Fruit fly (Drosophila melanogaster): ENCODE measurements around the gene smg.
A peak's percentile ranks its signal among the peaks of the same experiment; 100 is the strongest.

Gene smg

dm6 chr3L:9027122-9027696 lies 29.4 kb upstream of the smg start:
- TF ChIP-seq ovo (GFP tag; optimal IDR thresholded peaks at IDR 0.05) (no peak), pad (GFP tag; optimal IDR thresholded peaks at IDR 0.05) (no peak), CG12768 (GFP tag; optimal IDR thresholded peaks at IDR 0.05) (no peak), toe (GFP tag; optimal IDR thresholded peaks at IDR 0.05) (no peak), CG11617 (GFP tag; optimal IDR thresholded peaks at IDR 0.05) (no peak), tj (GFP tag; optimal IDR thresholded peaks at IDR 0.05) (no peak), CG7045 (GFP tag; optimal IDR thresholded peaks at IDR 0.05) (no peak), CG1620 (GFP tag; optimal IDR thresholded peaks at IDR 0.05) (no peak), CG5204 (GFP tag; optimal IDR thresholded peaks at IDR 0.05) (no peak), CG14711 (tag; optimal IDR thresholded peaks at IDR 0.05) (no peak), cic (GFP tag; optimal IDR thresholded peaks at IDR 0.05) (no peak), CG7101 (tag; optimal IDR thresholded peaks at IDR 0.05) (no peak), Hr96 (GFP tag; optimal IDR thresholded peaks at IDR 0.05) (no peak), CG33017 (tag; optimal IDR thresholded peaks at IDR 0.05) (no peak), Mnt (GFP tag; optimal IDR thresholded peaks at IDR 0.05) (no peak), kay (GFP tag; ENCODE audit: borderline replicate concordance) (no peak)

- TF ChIP-seq Mnt (GFP tag; optimal IDR thresholded peaks at IDR 0.05) (no peak), CG5204 (GFP tag; optimal IDR thresholded peaks at IDR 0.05) (no peak), CG7045 (GFP tag; optimal IDR thresholded peaks at IDR 0.05) (no peak), toe (GFP tag; optimal IDR thresholded peaks at IDR 0.05) (no peak), cic (GFP tag; optimal IDR thresholded peaks at IDR 0.05) (no peak)
These were observed 28.8 kb upstream of the smg start for dm6 chr3L:9026568-9026967.

dm6 chr3L:9025680-9026079 lies 27.9 kb upstream of the smg start:
- TF ChIP-seq CG7045 (GFP tag; optimal IDR thresholded peaks at IDR 0.05) (no peak), cnc (optimal IDR thresholded peaks at IDR 0.05) (no peak), Crg-1 (GFP tag; optimal IDR thresholded peaks at IDR 0.05) (no peak), bab1 (GFP tag; optimal IDR thresholded peaks at IDR 0.05) (no peak), pad (GFP tag; optimal IDR thresholded peaks at IDR 0.05) (no peak), CG12768 (GFP tag; optimal IDR thresholded peaks at IDR 0.05) (no peak), CG14711 (tag; optimal IDR thresholded peaks at IDR 0.05) (no peak), CG33017 (tag; optimal IDR thresholded peaks at IDR 0.05) (no peak), CG7101 (tag; optimal IDR thresholded peaks at IDR 0.05) (no peak), ovo (GFP tag; optimal IDR thresholded peaks at IDR 0.05) (no peak), cic (GFP tag; optimal IDR thresholded peaks at IDR 0.05) (no peak), toe (GFP tag; optimal IDR thresholded peaks at IDR 0.05) (no peak), CG11617 (GFP tag; optimal IDR thresholded peaks at IDR 0.05) (no peak), tj (GFP tag; optimal IDR thresholded peaks at IDR 0.05) (no peak), Hr96 (GFP tag; optimal IDR thresholded peaks at IDR 0.05) (no peak), Clk (GFP tag; optimal IDR thresholded peaks at IDR 0.05) (no peak), Mnt (GFP tag; optimal IDR thresholded peaks at IDR 0.05) (no peak), CG5204 (GFP tag; optimal IDR thresholded peaks at IDR 0.05) (no peak), kay (GFP tag; ENCODE audit: borderline replicate concordance) (no peak), CG1620 (GFP tag; optimal IDR thresholded peaks at IDR 0.05) (no peak)

- TF ChIP-seq tj (GFP tag; optimal IDR thresholded peaks at IDR 0.05) (no peak), toe (GFP tag; optimal IDR thresholded peaks at IDR 0.05) (no peak), ovo (GFP tag; optimal IDR thresholded peaks at IDR 0.05) (no peak), Hr96 (GFP tag; optimal IDR thresholded peaks at IDR 0.05) (no peak), CG1620 (GFP tag; optimal IDR thresholded peaks at IDR 0.05) (no peak), CG14711 (tag; optimal IDR thresholded peaks at IDR 0.05) (no peak), cnc (optimal IDR thresholded peaks at IDR 0.05) (no peak), kay (GFP tag; ENCODE audit: borderline replicate concordance) (no peak), bab1 (GFP tag; optimal IDR thresholded peaks at IDR 0.05) (no peak), CG12768 (GFP tag; optimal IDR thresholded peaks at IDR 0.05) (no peak), Mnt (GFP tag; optimal IDR thresholded peaks at IDR 0.05) (no peak), CG5204 (GFP tag; optimal IDR thresholded peaks at IDR 0.05) (no peak), pad (GFP tag; optimal IDR thresholded peaks at IDR 0.05) (no peak), CG33017 (tag; optimal IDR thresholded peaks at IDR 0.05) (no peak), Clk (GFP tag; optimal IDR thresholded peaks at IDR 0.05) (no peak), cic (GFP tag; optimal IDR thresholded peaks at IDR 0.05) (no peak), CG7101 (tag; optimal IDR thresholded peaks at IDR 0.05) (no peak)
These were observed 27.4 kb upstream of the smg start for dm6 chr3L:9025178-9025577.

dm6 chr3L:9024741-9025140 lies 27.0 kb upstream of the smg start:
- no peak for TF ChIP-seq Clk (GFP tag; optimal IDR thresholded peaks at IDR 0.05)
- no peak for TF ChIP-seq CG7045 (GFP tag; optimal IDR thresholded peaks at IDR 0.05)
- no peak for TF ChIP-seq CG11617 (GFP tag; optimal IDR thresholded peaks at IDR 0.05)
- no peak for TF ChIP-seq cic (GFP tag; optimal IDR thresholded peaks at IDR 0.05)
- TF ChIP-seq Crg-1 (GFP tag; optimal IDR thresholded peaks at IDR 0.05), result no peak
- no peak for TF ChIP-seq bab1 (GFP tag; optimal IDR thresholded peaks at IDR 0.05)
- no peak for TF ChIP-seq pad (GFP tag; optimal IDR thresholded peaks at IDR 0.05)
- no peak for TF ChIP-seq CG1620 (GFP tag; optimal IDR thresholded peaks at IDR 0.05)
- TF ChIP-seq CG5204 (GFP tag; optimal IDR thresholded peaks at IDR 0.05), result no peak

DNA sequence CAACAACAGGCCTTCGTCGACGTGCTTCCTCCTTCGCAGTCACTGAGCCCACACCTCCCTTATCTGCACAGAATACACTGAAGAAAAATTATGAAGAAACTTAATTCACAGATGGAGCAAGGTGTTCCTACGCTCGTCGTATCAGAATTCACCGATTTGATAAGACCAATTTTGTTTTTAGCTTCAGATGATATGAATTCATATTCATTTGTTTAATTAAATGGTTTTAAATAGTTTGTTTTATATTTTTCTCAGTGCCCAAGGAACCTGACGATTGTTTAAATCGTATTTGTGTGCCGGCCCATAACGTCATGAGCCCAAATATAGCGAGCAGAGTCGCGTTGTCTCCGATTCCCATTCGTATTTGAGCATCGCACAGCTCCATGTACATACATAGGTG lies 25.8 kb upstream of the smg start:
- TF ChIP-seq CG11617 (GFP tag; optimal IDR thresholded peaks at IDR 0.05) (no peak), cic (GFP tag; optimal IDR thresholded peaks at IDR 0.05) (no peak), kay (GFP tag; ENCODE audit: borderline replicate concordance) (peak; percentile 18)
